Worm (Caenorhabditis elegans) whole organism, young adult: ENCODE data around the gene M106.8.

Experiments used
- B0261.1 ChIP-seq: sonication (generic microtip); optimal IDR thresholded peaks from 2 replicates; lab custom pipeline; 2016; ENCODE audit warnings: mild to moderate bottlenecking, missing genetic modification characterization, moderate library complexity, missing compliant biosample characterization
- ama-1 ChIP-seq, 3 experiments: fragments of 150-350 bp in 1 of 3; sonication (generic microtip) in 2 of 3; optimal IDR thresholded peaks; 2 replicates each; lab custom pipeline; 2014 to 2018; ENCODE audit warnings: missing biosample characterization in 2 of 3, missing genetic modification characterization in 2 of 3, missing genetic modification reagents in 2 of 3
- ceh-40 ChIP-seq: fragments of 200-800 bp; sonication (Bioruptor generic); IDR thresholded peaks from 2 replicates; pipeline ENCODE4 v1.3.6; 2022; ENCODE audit warnings: missing genetic modification characterization, missing compliant biosample characterization
- nfyb-1 ChIP-seq: fragments of 200-800 bp; sonication (Bioruptor generic); IDR thresholded peaks from 2 replicates; pipeline ENCODE4 v1.3.6; 2022; ENCODE audit warnings: missing genetic modification reagents, missing genetic modification characterization, missing compliant biosample characterization
- nhr-80 ChIP-seq: sonication (generic microtip); optimal IDR thresholded peaks from 2 replicates; lab custom pipeline; 2016; ENCODE audit warnings: missing genetic modification characterization, missing compliant biosample characterization
- sea-2 ChIP-seq: fragments of 200-800 bp; sonication (Bioruptor generic); IDR thresholded peaks from 2 replicates; pipeline ENCODE4 v1.3.6; 2022; ENCODE audit warnings: missing genetic modification characterization, missing compliant biosample characterization
- ztf-18 ChIP-seq: sonication (generic microtip); optimal IDR thresholded peaks from 2 replicates; lab custom pipeline; 2016; ENCODE audit warnings: missing genotype, mild to moderate bottlenecking, missing genetic modification characterization, missing compliant biosample characterization

DNA sequence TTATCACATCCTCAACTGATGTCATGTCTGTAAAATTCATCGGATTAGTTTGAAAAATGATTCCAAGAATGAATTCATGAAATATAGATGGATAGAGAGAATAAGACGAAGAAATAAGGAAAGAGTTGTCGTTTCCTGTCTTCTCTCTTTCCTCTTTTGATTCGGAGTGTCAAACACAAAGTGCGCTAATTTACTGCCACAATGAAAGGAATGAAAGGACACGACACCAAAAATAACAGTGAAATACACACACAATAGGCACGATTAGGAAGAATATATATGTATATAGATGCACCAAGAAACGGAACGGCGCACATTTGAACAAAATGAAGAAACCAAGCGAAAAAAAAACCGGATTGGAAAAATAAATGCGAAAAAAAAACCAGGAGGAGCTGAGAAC is 14.3 kb downstream of the M106.8 start, which contains the start of gene VM106R.1:
- TF ChIP-seq nhr-80 (tag; lab: Kevin White, UChicago) (no peak), sea-2 (GFP tag; lab: Robert Waterston, UW) (no peak), ceh-40 (GFP tag; lab: Robert Waterston, UW) (no peak), ama-1 (optimal IDR thresholded peaks at IDR 0.05; lab: Kevin White, UChicago) (no peak), ama-1 (GFP tag; optimal IDR thresholded peaks at IDR 0.05; lab: Kevin White, UChicago) (no peak), B0261.1 (no peak), ztf-18 (tag; lab: Kevin White, UChicago) (no peak), nfyb-1 (GFP tag; lab: Robert Waterston, UW) (no peak)
